Fruit fly (Drosophila melanogaster) whole organism, prepupa: Measurements from ENCODE around the gene Sol1.
A peak's percentile ranks its signal among the peaks of the same experiment; 100 is the strongest.

Experiments
- Blimp-1 ChIP-seq: fragments of 200-800 bp; sonication (Bioruptor generic); optimal IDR thresholded peaks from 3 replicates; lab custom pipeline; 2017; ENCODE audit warnings: missing biosample characterization, missing genetic modification characterization, mild to moderate bottlenecking, moderate library complexity, missing genetic modification reagents
- CG10669 ChIP-seq: fragments of 200-800 bp; sonication (Bioruptor generic); optimal IDR thresholded peaks from 3 replicates; lab custom pipeline; 2018; ENCODE audit warnings: missing biosample characterization, mild to moderate bottlenecking, missing genetic modification characterization, moderate library complexity
- CG15336 ChIP-seq: fragments of 200-800 bp; sonication (Bioruptor generic); IDR thresholded peaks from 2 replicates; pipeline ENCODE4 v1.3.6; 2022; ENCODE audit warnings: missing biosample characterization, missing genetic modification characterization
- CG16779 ChIP-seq: fragments of 200-800 bp; sonication (Bioruptor generic); optimal IDR thresholded peaks from 3 replicates; lab custom pipeline; 2017; ENCODE audit warnings: missing biosample characterization, mild to moderate bottlenecking, missing genetic modification characterization
- CG3032 ChIP-seq: fragments of 200-800 bp; optimal IDR thresholded peaks from 2 replicates; lab custom pipeline; 2019; ENCODE audit warnings: missing biosample characterization, mild to moderate bottlenecking, missing genetic modification characterization, moderate library complexity
- CG34406 ChIP-seq: fragments of 200-800 bp; sonication (Bioruptor generic); optimal IDR thresholded peaks from 3 replicates; lab custom pipeline; 2016; ENCODE audit warnings: missing biosample characterization, missing genetic modification characterization
- CG6163 ChIP-seq: fragments of 200-800 bp; sonication (Bioruptor generic); IDR thresholded peaks from 3 replicates; pipeline ENCODE4 v1.3.6; 2022; ENCODE audit warnings: missing biosample characterization, missing genetic modification characterization
- CG6792 ChIP-seq: fragments of 200-800 bp; sonication (Bioruptor generic); optimal IDR thresholded peaks from 3 replicates; lab custom pipeline; 2016; ENCODE audit warnings: missing biosample characterization, missing genetic modification characterization
- CG6854 ChIP-seq: fragments of 200-800 bp; sonication (Bioruptor generic); optimal IDR thresholded peaks from 2 replicates; lab custom pipeline; 2017; ENCODE audit warnings: missing biosample characterization, mild to moderate bottlenecking, missing genetic modification characterization
- CG7368 ChIP-seq: fragments of 200-800 bp; sonication (Bioruptor generic); optimal IDR thresholded peaks from 3 replicates; lab custom pipeline; 2016; ENCODE audit warnings: missing biosample characterization, missing genetic modification characterization
- CG8119 ChIP-seq: fragments of 200-800 bp; sonication (Bioruptor generic); IDR thresholded peaks from 3 replicates; pipeline ENCODE4 v1.3.6; 2022; ENCODE audit warnings: missing biosample characterization, missing genetic modification characterization
- CG8319 ChIP-seq: fragments of 200-800 bp; sonication (Bioruptor generic); optimal IDR thresholded peaks from 3 replicates; lab custom pipeline; 2016; ENCODE audit warnings: missing biosample characterization, missing genetic modification characterization
- Eip78C ChIP-seq: fragments of 200-800 bp; sonication (Bioruptor generic); peaks from one replicate; lab custom pipeline; 2016; ENCODE audit warnings: missing biosample characterization, missing genetic modification characterization
- Ets96B ChIP-seq: fragments of 200-800 bp; optimal IDR thresholded peaks from 2 replicates; lab custom pipeline; 2019; ENCODE audit warnings: missing biosample characterization, mild to moderate bottlenecking, missing genetic modification characterization, moderate library complexity
- Gug ChIP-seq: fragments of 200-800 bp; sonication (Bioruptor generic); IDR thresholded peaks from 2 replicates; pipeline ENCODE4 v1.3.6; 2022; ENCODE audit warnings: missing biosample characterization, missing genetic modification characterization
- Hr38 ChIP-seq: sonication (Bioruptor generic); optimal IDR thresholded peaks from 2 replicates; lab custom pipeline; 2016; ENCODE audit warnings: missing biosample characterization, missing genetic modification characterization
- Hr4 ChIP-seq: fragments of 200-800 bp; sonication (Bioruptor generic); optimal IDR thresholded peaks from 3 replicates; lab custom pipeline; 2016; ENCODE audit warnings: missing biosample characterization, missing genetic modification characterization
- Met ChIP-seq: fragments of 200-800 bp; sonication (Bioruptor generic); optimal IDR thresholded peaks from 3 replicates; lab custom pipeline; 2016; ENCODE audit warnings: missing biosample characterization, missing genetic modification characterization
- OdsH ChIP-seq: fragments of 200-800 bp; sonication (Bioruptor generic); optimal IDR thresholded peaks from 3 replicates; lab custom pipeline; 2016; ENCODE audit warnings: missing biosample characterization, missing genetic modification characterization
- Smox ChIP-seq: fragments of 200-800 bp; sonication (Bioruptor generic); optimal IDR thresholded peaks from 3 replicates; lab custom pipeline; 2016; ENCODE audit warnings: missing biosample characterization, missing genetic modification characterization
- Sox14 ChIP-seq: fragments of 200-800 bp; sonication (Bioruptor generic); optimal IDR thresholded peaks from 3 replicates; lab custom pipeline; 2016; ENCODE audit warnings: missing biosample characterization, missing genetic modification characterization
- cyc ChIP-seq: fragments of 200-800 bp; sonication (Bioruptor generic); optimal IDR thresholded peaks from 3 replicates; lab custom pipeline; 2016; ENCODE audit warnings: missing biosample characterization, missing genetic modification characterization
- dsx ChIP-seq: fragments of 200-800 bp; optimal IDR thresholded peaks from 3 replicates; lab custom pipeline; 2019; ENCODE audit warnings: missing biosample characterization, mild to moderate bottlenecking, missing genetic modification characterization, moderate library complexity; ENCODE audit not compliant: poor library complexity, severe bottlenecking
- esn ChIP-seq: fragments of 200-800 bp; sonication (Bioruptor generic); optimal IDR thresholded peaks from 2 replicates; lab custom pipeline; 2016; ENCODE audit warnings: missing biosample characterization, mild to moderate bottlenecking, missing genetic modification characterization, moderate library complexity
- fkh ChIP-seq: fragments of 200-800 bp; sonication (Bioruptor generic); optimal IDR thresholded peaks from 3 replicates; lab custom pipeline; 2017; ENCODE audit warnings: missing biosample characterization, mild to moderate bottlenecking, missing genetic modification characterization, moderate library complexity
- lz ChIP-seq: fragments of 200-800 bp; sonication (Bioruptor generic); optimal IDR thresholded peaks from 3 replicates; lab custom pipeline; 2016; ENCODE audit warnings: missing biosample characterization, missing genetic modification characterization
- net ChIP-seq: fragments of 200-800 bp; sonication (Bioruptor generic); optimal IDR thresholded peaks from 3 replicates; lab custom pipeline; 2016; ENCODE audit warnings: missing biosample characterization, missing genetic modification characterization
- spab ChIP-seq: fragments of 200-800 bp; sonication (Bioruptor generic); optimal IDR thresholded peaks from 2 replicates; lab custom pipeline; 2017; ENCODE audit warnings: missing biosample characterization, mild to moderate bottlenecking, missing genetic modification characterization, missing genetic modification reagents
- ss ChIP-seq, 2 experiments: fragments of 200-800 bp; sonication (Bioruptor generic); optimal IDR thresholded peaks; 2 replicates in 1 of 2; 3 replicates in 1 of 2; lab custom pipeline; 2017 to 2018; ENCODE audit warnings: mild to moderate bottlenecking in 2 of 2, missing biosample characterization in 2 of 2, missing genetic modification characterization in 2 of 2, moderate library complexity in 1 of 2
- topi ChIP-seq: fragments of 200-800 bp; sonication (Bioruptor generic); optimal IDR thresholded peaks from 3 replicates; lab custom pipeline; 2016; ENCODE audit warnings: missing biosample characterization, missing genetic modification characterization
- vri ChIP-seq: fragments of 200-800 bp; sonication (Bioruptor generic); optimal IDR thresholded peaks from 3 replicates; lab custom pipeline; 2016; ENCODE audit warnings: missing biosample characterization, mild to moderate bottlenecking, missing genetic modification characterization

Sol1 gene

dm6 chr3R:12406235-12407196 lies 20.5 kb downstream of the Sol1 start, which contains the start of gene CG5167 (continued):
- TF ChIP-seq cyc (GFP tag; lab: Kevin White, UChicago) = peak; percentile 8
- TF ChIP-seq Sox14 (GFP tag; lab: Kevin White, UChicago) = peak; percentile 19
- TF ChIP-seq Hr4 (GFP tag; lab: Kevin White, UChicago) = peak; percentile 1
- peak; percentile 24 for TF ChIP-seq topi (GFP tag; lab: Kevin White, UChicago)
- no peak for TF ChIP-seq CG7368

dm6 chr3R:12408160-12408559 lies 22.1 kb downstream of the Sol1 start, which contains the start of gene CG5196:
TSS of gene CG5196 (plus strand) at chr3R:12408316.
- no peak for TF ChIP-seq CG10669 (GFP tag; lab: Kevin White, UChicago)
- TF ChIP-seq topi (GFP tag; lab: Kevin White, UChicago) = no peak
- TF ChIP-seq CG6163 (GFP tag; lab: Robert Waterston, UW) = peak; percentile 20; the same call in 1 of the 3 replicates
- peak; percentile 4 for TF ChIP-seq Sox14 (GFP tag; lab: Kevin White, UChicago)
- TF ChIP-seq CG6854 = peak; percentile 25
- TF ChIP-seq Ets96B (tag; lab: Kevin White, UChicago) = peak; percentile 10
- peak; percentile 25 for TF ChIP-seq esn (GFP tag; lab: Kevin White, UChicago)
- TF ChIP-seq Eip78C (GFP tag; lab: Kevin White, UChicago) = peak; percentile 67
- TF ChIP-seq ss (GFP tag; optimal IDR thresholded peaks at IDR 0.05; lab: Kevin White, UChicago) = peak in 1 of 2 experiments; percentile 38
- peak; percentile 93 for TF ChIP-seq fkh (GFP tag; lab: Kevin White, UChicago)
- TF ChIP-seq Hr4 (GFP tag; lab: Kevin White, UChicago) = no peak
- TF ChIP-seq CG15336 (GFP tag; lab: Robert Waterston, UW) = 0 out of 2 replicates have a peak, but pooled peaks have one; percentile 25
- TF ChIP-seq, all 60 proteins: peak for 9

dm6 chr3R:12411449-12411848 lies 25.4 kb downstream of the Sol1 start:
- no peak for TF ChIP-seq CG6792 (GFP tag; lab: Kevin White, UChicago)
- no peak for TF ChIP-seq OdsH (GFP tag; lab: Kevin White, UChicago)
- no peak for TF ChIP-seq net (GFP tag; lab: Kevin White, UChicago)
- no peak for TF ChIP-seq spab (GFP tag; lab: Kevin White, UChicago)
- no peak for TF ChIP-seq CG15336 (GFP tag; lab: Robert Waterston, UW)
- no peak for TF ChIP-seq Hr4 (GFP tag; lab: Kevin White, UChicago)
- TF ChIP-seq Eip78C (GFP tag; lab: Kevin White, UChicago) = no peak
- no peak for TF ChIP-seq Met (GFP tag; lab: Kevin White, UChicago)
- TF ChIP-seq Smox (GFP tag; lab: Kevin White, UChicago) = no peak
- no peak for TF ChIP-seq CG16779 (tag; lab: Kevin White, UChicago)

dm6 chr3R:12413274-12413958 lies 27.4 kb downstream of the Sol1 start, which contains the start of the genes Dip-C and pps:
TSS of gene Dip-C (minus strand) at chr3R:12413759.
TSS of gene pps (plus strand) at chr3R:12413828.
- TF ChIP-seq spab (GFP tag; lab: Kevin White, UChicago) (no peak), fkh (GFP tag; lab: Kevin White, UChicago) (no peak), vri (no peak), Smox (GFP tag; lab: Kevin White, UChicago) (no peak), Sox14 (GFP tag; lab: Kevin White, UChicago) (peak; percentile 63), Gug (GFP tag; lab: Robert Waterston, UW) (no peak), CG8319 (no peak), CG3032 (peak; percentile 10), Hr38 (GFP tag; lab: Kevin White, UChicago) (no peak), CG6163 (GFP tag; lab: Robert Waterston, UW) (no peak), net (GFP tag; lab: Kevin White, UChicago) (no peak), dsx (GFP tag; lab: Kevin White, UChicago) (no peak), CG6792 (GFP tag; lab: Kevin White, UChicago) (no peak), Ets96B (tag; lab: Kevin White, UChicago) (no peak), CG6854 (peak; percentile 51), CG8119 (no peak), lz (GFP tag; lab: Kevin White, UChicago) (no peak), CG34406 (GFP tag; lab: Kevin White, UChicago) (no peak), CG16779 (tag; lab: Kevin White, UChicago) (no peak), Blimp-1 (GFP tag; lab: Kevin White, UChicago) (no peak), esn (GFP tag; lab: Kevin White, UChicago) (peak; percentile 32)
- TF ChIP-seq, all 60 proteins: peak for 4
